Worm (Caenorhabditis elegans) whole organism, L1 larva: ENCODE measurements around the gene T05C12.9.
A peak's percentile ranks its signal among the peaks of the same experiment; 100 is the strongest.

Experiments used
- C34B4.2 ChIP-seq: sonication (generic microtip); optimal IDR thresholded peaks from 2 replicates; lab custom pipeline; 2017; ENCODE audit warnings: mild to moderate bottlenecking, missing genetic modification characterization, missing compliant biosample characterization
- aha-1 ChIP-seq: fragments of 150-350 bp; optimal IDR thresholded peaks from 2 replicates; lab custom pipeline; 2014; ENCODE audit warnings: missing biosample characterization, missing genetic modification characterization
- aly-2 ChIP-seq: fragments of 150-350 bp; optimal IDR thresholded peaks from 2 replicates; lab custom pipeline; 2014; ENCODE audit warnings: missing biosample characterization, missing genetic modification characterization
- ama-1 ChIP-seq: fragments of 150-350 bp; optimal IDR thresholded peaks from 2 replicates; lab custom pipeline; 2014
- ceh-8 ChIP-seq: fragments of 200-800 bp; sonication (Bioruptor generic); optimal IDR thresholded peaks from 2 replicates; lab custom pipeline; 2018; ENCODE audit warnings: mild to moderate bottlenecking, missing genetic modification characterization, moderate library complexity, missing compliant biosample characterization
- ceh-90 ChIP-seq: sonication (generic microtip); optimal IDR thresholded peaks from 2 replicates; lab custom pipeline; 2016; ENCODE audit warnings: missing genetic modification characterization, missing compliant biosample characterization
- ces-1 ChIP-seq: fragments of 150-350 bp; optimal IDR thresholded peaks from 2 replicates; lab custom pipeline; 2014; ENCODE audit warnings: missing biosample characterization, missing genetic modification reagents, missing genetic modification characterization
- dpl-1 ChIP-seq, 3 experiments: fragments of 150-350 bp in 2 of 3; sonication (generic microtip) in 1 of 3; optimal IDR thresholded peaks; 2 replicates each; lab custom pipeline; 2014 to 2017; ENCODE audit warnings: missing biosample characterization in 3 of 3, missing genetic modification characterization in 3 of 3, missing genetic modification reagents in 3 of 3
- dsc-1 ChIP-seq: sonication (generic microtip); optimal IDR thresholded peaks from 2 replicates; lab custom pipeline; 2016; ENCODE audit warnings: mild to moderate bottlenecking, missing genetic modification characterization, missing compliant biosample characterization
- efl-1 ChIP-seq, 4 experiments: fragments of 150-350 bp; optimal IDR thresholded peaks in 3 of 4; peaks in 1 of 4; 1 replicate in 1 of 4; 2 replicates in 3 of 4; lab custom pipeline; 2014; ENCODE audit warnings: missing biosample characterization in 2 of 4, missing genetic modification characterization in 2 of 4, missing genetic modification reagents in 2 of 4
- egl-13 ChIP-seq: sonication (generic microtip); optimal IDR thresholded peaks from 2 replicates; lab custom pipeline; 2016; ENCODE audit warnings: missing genotype, missing genetic modification reagents, missing genetic modification characterization, missing compliant biosample characterization
- elt-3 ChIP-seq, 6 experiments: fragments of 150-350 bp in 1 of 6; sonication (generic microtip); optimal IDR thresholded peaks; 2 replicates each; lab custom pipeline; 2017 to 2018; ENCODE audit warnings: missing biosample characterization in 6 of 6, missing genetic modification characterization in 6 of 6, inconsistent platforms in 1 of 6
- ets-5 ChIP-seq: fragments of 200-800 bp; sonication (Bioruptor generic); IDR thresholded peaks from 2 replicates; pipeline ENCODE4 v1.3.6; 2022; ENCODE audit warnings: missing genetic modification characterization, missing compliant biosample characterization
- fkh-10 ChIP-seq: sonication (generic microtip); optimal IDR thresholded peaks from 2 replicates; lab custom pipeline; 2017; ENCODE audit warnings: missing biosample characterization, missing genetic modification reagents, missing genetic modification characterization
- fkh-8 ChIP-seq: sonication (generic microtip); optimal IDR thresholded peaks from 2 replicates; lab custom pipeline; 2016; ENCODE audit warnings: mild to moderate bottlenecking, missing genetic modification characterization, missing compliant biosample characterization
- grh-1 ChIP-seq: fragments of 200-800 bp; sonication (Bioruptor generic); IDR thresholded peaks from 2 replicates; pipeline ENCODE4 v1.3.6; 2022; ENCODE audit warnings: missing genetic modification reagents, missing genetic modification characterization, missing compliant biosample characterization
- hlh-4 ChIP-seq: sonication (generic microtip); optimal IDR thresholded peaks from 2 replicates; lab custom pipeline; 2016; ENCODE audit warnings: mild to moderate bottlenecking, missing genetic modification characterization, missing compliant biosample characterization
- isw-1 ChIP-seq: fragments of 200-800 bp; sonication (Bioruptor generic); IDR thresholded peaks from 2 replicates; pipeline ENCODE4 v1.3.6; 2022; ENCODE audit warnings: missing genetic modification characterization, missing compliant biosample characterization
- jun-1 ChIP-seq: fragments of 150-350 bp; optimal IDR thresholded peaks from 2 replicates; lab custom pipeline; 2014; ENCODE audit warnings: missing biosample characterization, missing genetic modification reagents, missing genetic modification characterization
- lin-13 ChIP-seq: fragments of 150-350 bp; optimal IDR thresholded peaks from 2 replicates; lab custom pipeline; 2014; ENCODE audit warnings: missing biosample characterization, missing genetic modification reagents, missing genetic modification characterization
- lin-35 ChIP-seq, 2 experiments: fragments of 150-350 bp; optimal IDR thresholded peaks; 2 replicates each; lab custom pipeline; 2014; ENCODE audit warnings: missing biosample characterization in 2 of 2, missing genetic modification characterization in 2 of 2, missing genetic modification reagents in 2 of 2
- lin-39 ChIP-seq: fragments of 150-350 bp; optimal IDR thresholded peaks from 2 replicates; lab custom pipeline; 2014; ENCODE audit warnings: missing biosample characterization, missing genetic modification reagents, missing genetic modification characterization
- lsy-2 ChIP-seq, 2 experiments: fragments of 150-350 bp; optimal IDR thresholded peaks; 2 replicates each; lab custom pipeline; 2014; ENCODE audit warnings: missing biosample characterization in 2 of 2, missing genetic modification characterization in 2 of 2
- mab-9 ChIP-seq: fragments of 200-800 bp; sonication (Bioruptor generic); IDR thresholded peaks from 2 replicates; pipeline ENCODE4 v1.3.6; 2022; ENCODE audit warnings: missing genetic modification reagents, missing genetic modification characterization, missing compliant biosample characterization
- mdl-1 ChIP-seq, 2 experiments: fragments of 150-350 bp; optimal IDR thresholded peaks; 2 replicates each; lab custom pipeline; 2014 to 2017; ENCODE audit warnings: missing biosample characterization in 2 of 2, missing genetic modification characterization in 2 of 2, inconsistent platforms in 1 of 2
- mef-2 ChIP-seq: fragments of 150-350 bp; optimal IDR thresholded peaks from 2 replicates; lab custom pipeline; 2014; ENCODE audit warnings: missing biosample characterization, missing genetic modification characterization
- nhr-11 ChIP-seq: fragments of 150-350 bp; optimal IDR thresholded peaks from 2 replicates; lab custom pipeline; 2014; ENCODE audit warnings: missing biosample characterization, missing genetic modification characterization
- nhr-12 ChIP-seq: sonication (generic microtip); optimal IDR thresholded peaks from 2 replicates; lab custom pipeline; 2017; ENCODE audit warnings: missing biosample characterization, missing genetic modification characterization
- nhr-28 ChIP-seq: fragments of 150-350 bp; optimal IDR thresholded peaks from 2 replicates; lab custom pipeline; 2014; ENCODE audit warnings: missing biosample characterization, missing genetic modification characterization
- nhr-47 ChIP-seq: sonication (generic microtip); optimal IDR thresholded peaks from 2 replicates; lab custom pipeline; 2016; ENCODE audit warnings: mild to moderate bottlenecking, missing genetic modification characterization, moderate library complexity, missing compliant biosample characterization
- nhr-71 ChIP-seq: sonication (generic microtip); optimal IDR thresholded peaks from 2 replicates; lab custom pipeline; 2016; ENCODE audit warnings: mild to moderate bottlenecking, missing genetic modification characterization, moderate library complexity, missing compliant biosample characterization
- nhr-90 ChIP-seq: sonication (generic microtip); optimal IDR thresholded peaks from 2 replicates; lab custom pipeline; 2016; ENCODE audit warnings: mild to moderate bottlenecking, missing genetic modification characterization, missing compliant biosample characterization; ENCODE audit not compliant: poor library complexity
- pag-3 ChIP-seq: sonication (generic microtip); optimal IDR thresholded peaks from 2 replicates; lab custom pipeline; 2017; ENCODE audit warnings: missing genetic modification characterization, mild to moderate bottlenecking, missing compliant biosample characterization, antibody characterized with exemption, borderline replicate concordance; ENCODE audit not compliant: insufficient read depth
- pqm-1 ChIP-seq: sonication (generic microtip); optimal IDR thresholded peaks from 3 replicates; lab custom pipeline; 2017; ENCODE audit warnings: missing biosample characterization, missing genetic modification characterization
- snu-23 ChIP-seq: sonication (generic microtip); optimal IDR thresholded peaks from 2 replicates; lab custom pipeline; 2016; ENCODE audit warnings: missing genetic modification characterization, missing compliant biosample characterization
- sox-4 ChIP-seq: sonication (generic microtip); optimal IDR thresholded peaks from 2 replicates; lab custom pipeline; 2016; ENCODE audit warnings: missing genetic modification characterization, missing compliant biosample characterization
- swsn-7 ChIP-seq: sonication (generic microtip); optimal IDR thresholded peaks from 2 replicates; lab custom pipeline; 2016; ENCODE audit warnings: missing genetic modification characterization, missing compliant biosample characterization
- tbx-2 ChIP-seq: sonication (generic microtip); optimal IDR thresholded peaks from 2 replicates; lab custom pipeline; 2016; ENCODE audit warnings: missing genetic modification characterization, missing compliant biosample characterization
- unc-130 ChIP-seq: fragments of 150-350 bp; optimal IDR thresholded peaks from 2 replicates; lab custom pipeline; 2017; ENCODE audit warnings: missing biosample characterization, missing genetic modification characterization, inconsistent platforms
- unc-30 ChIP-seq: sonication (generic microtip); optimal IDR thresholded peaks from 2 replicates; lab custom pipeline; 2017; ENCODE audit warnings: missing biosample characterization, missing genetic modification characterization
- unc-86 ChIP-seq: sonication (generic microtip); optimal IDR thresholded peaks from 2 replicates; lab custom pipeline; 2016; ENCODE audit warnings: missing genetic modification characterization, missing compliant biosample characterization
- xbp-1 ChIP-seq: sonication (generic microtip); optimal IDR thresholded peaks from 2 replicates; lab custom pipeline; 2016; ENCODE audit warnings: missing genetic modification characterization, missing compliant biosample characterization
- zip-4 ChIP-seq: fragments of 200-800 bp; sonication (Bioruptor generic); optimal IDR thresholded peaks from 2 replicates; lab custom pipeline; 2018; ENCODE audit warnings: mild to moderate bottlenecking, missing genetic modification characterization, moderate library complexity, missing compliant biosample characterization
- ztf-4 ChIP-seq: fragments of 150-350 bp; optimal IDR thresholded peaks from 2 replicates; lab custom pipeline; 2014; ENCODE audit warnings: missing biosample characterization, missing genetic modification characterization

T05C12.9 gene

DNA sequence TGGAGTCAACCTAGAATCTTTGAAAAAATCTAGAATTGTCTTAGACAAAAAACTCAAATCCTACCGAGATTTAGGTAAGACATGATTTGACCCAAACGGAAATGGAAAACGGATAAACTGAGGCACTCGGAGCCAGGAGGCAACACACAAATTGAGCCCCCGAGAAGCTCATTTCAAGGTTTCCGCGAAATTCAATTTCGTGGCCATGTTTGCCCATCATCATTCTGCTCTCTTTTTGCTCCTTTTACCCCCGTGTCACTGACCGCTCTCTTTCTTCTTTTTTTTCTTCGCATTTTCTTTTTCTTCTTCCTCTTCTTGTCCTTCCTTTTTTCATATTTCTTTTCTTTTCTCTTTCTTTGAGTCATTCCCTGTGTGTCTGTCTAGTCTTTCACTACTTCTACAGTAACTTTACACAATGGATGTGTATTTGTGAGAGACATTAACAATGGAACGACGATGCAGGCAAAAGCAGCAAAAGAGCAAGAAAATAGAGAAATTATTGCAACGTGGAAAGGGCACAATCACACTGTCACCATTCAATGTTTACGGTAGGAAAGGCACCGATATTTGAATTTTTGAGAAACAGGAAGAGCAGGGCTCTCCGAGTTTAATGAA, 40.2 kb downstream of the T05C12.9 start:
- TF ChIP-seq fkh-10 (GFP tag; lab: Kevin White, UChicago) (peak; percentile 44), mef-2 (tag; lab: Kevin White, UChicago) (no peak), grh-1 (GFP tag; lab: Robert Waterston, UW) (no peak), unc-86 (no peak), fkh-8 (tag; lab: Kevin White, UChicago) (no peak), ces-1 (GFP tag; lab: Kevin White, UChicago) (peak; percentile 11)

DNA sequence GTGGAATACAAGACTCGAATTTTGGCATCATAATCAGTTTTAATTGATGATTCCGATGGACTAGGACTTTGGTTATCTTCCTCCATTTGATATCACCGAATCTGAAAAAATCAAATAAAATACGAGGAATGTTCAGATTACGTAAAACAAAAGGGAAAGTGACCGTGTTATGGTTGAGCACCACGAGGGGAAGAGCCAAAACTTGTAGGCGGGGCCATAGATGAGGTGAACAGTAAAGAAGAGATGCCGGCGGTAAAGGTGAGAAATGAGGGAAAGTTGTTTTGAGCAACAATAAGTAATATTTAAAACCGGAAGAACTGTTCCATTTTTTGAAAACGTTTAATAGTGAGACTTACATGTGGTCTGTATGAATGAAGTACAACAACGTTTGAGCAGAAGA, 43.1 kb downstream of the T05C12.9 start, which contains the start of gene F10B5.3:
Gene F10B5.3, minus strand, starts transcription at position 101 of the 400 bp plus-strand sequence.
- TF ChIP-seq ceh-8 (GFP tag; lab: Kevin White, UChicago) (no peak), snu-23 (GFP tag; lab: Kevin White, UChicago) (no peak), nhr-47 (tag; lab: Kevin White, UChicago) (no peak), xbp-1 (tag; lab: Kevin White, UChicago) (no peak), jun-1 (tag; lab: Kevin White, UChicago) (no peak), nhr-71 (tag; lab: Kevin White, UChicago) (no peak), unc-130 (tag; lab: Kevin White, UChicago) (no peak), lin-39 (no peak), dpl-1 (GFP tag; optimal IDR thresholded peaks at IDR 0.05; lab: Kevin White, UChicago) (no peak), dsc-1 (tag; lab: Kevin White, UChicago) (no peak), elt-3 (tag; optimal IDR thresholded peaks at IDR 0.05; lab: Kevin White, UChicago) (no peak)

DNA sequence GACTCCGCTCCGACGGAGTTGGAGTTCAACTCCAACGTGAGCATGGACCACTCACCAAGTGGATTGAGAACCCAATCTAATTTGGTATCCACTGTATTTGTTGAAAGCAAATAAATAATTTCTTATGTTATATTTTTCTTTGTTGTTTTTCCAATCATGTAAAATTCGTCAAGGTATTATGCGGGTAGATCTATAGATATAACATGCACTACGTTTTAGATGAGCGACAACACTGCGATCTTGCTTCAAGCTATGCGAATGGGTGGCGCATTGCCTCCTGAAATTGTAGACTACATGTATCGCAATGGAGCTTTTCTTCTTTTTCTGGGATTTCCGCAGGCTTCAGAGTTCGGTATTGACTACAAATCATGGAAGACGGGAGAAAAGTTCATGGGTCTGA, 48.5 kb downstream of the T05C12.9 start, which contains the start of gene F10B5.2:
Gene F10B5.2, plus strand, starts transcription at position 220 of the 400 bp plus-strand sequence.
- no peak for TF ChIP-seq aly-2 (tag; lab: Kevin White, UChicago)
- no peak for TF ChIP-seq ces-1 (GFP tag; lab: Kevin White, UChicago)
- no peak for TF ChIP-seq ama-1 (lab: Kevin White, UChicago)
- TF ChIP-seq efl-1 (optimal IDR thresholded peaks at IDR 0.05; lab: Kevin White, UChicago), result no peak
- TF ChIP-seq efl-1 (GFP tag; optimal IDR thresholded peaks at IDR 0.05 in 1 of 2; lab: Kevin White, UChicago), result peak in 1 of 2 experiments; percentile 75
- no peak for TF ChIP-seq fkh-10 (GFP tag; lab: Kevin White, UChicago)
- no peak for TF ChIP-seq aha-1
- no peak for TF ChIP-seq nhr-11
- peak in 1 of 2 experiments; percentile 43 for TF ChIP-seq lsy-2 (tag; optimal IDR thresholded peaks at IDR 0.05; lab: Kevin White, UChicago)
- no peak for TF ChIP-seq mdl-1 (tag; optimal IDR thresholded peaks at IDR 0.05; lab: Kevin White, UChicago)
- TF ChIP-seq tbx-2 (tag; lab: Kevin White, UChicago), result no peak
- no peak for TF ChIP-seq nhr-71 (tag; lab: Kevin White, UChicago)
- TF ChIP-seq C34B4.2, result no peak
- TF ChIP-seq ets-5 (GFP tag; lab: Robert Waterston, UW), result no peak
- TF ChIP-seq hlh-4 (tag; lab: Kevin White, UChicago), result no peak
- no peak for TF ChIP-seq pqm-1
- TF ChIP-seq zip-4 (GFP tag; lab: Kevin White, UChicago), result no peak
- no peak for TF ChIP-seq sox-4 (tag; lab: Kevin White, UChicago)
- TF ChIP-seq nhr-12, result no peak
- TF ChIP-seq, all 84 proteins: peak for 2

DNA sequence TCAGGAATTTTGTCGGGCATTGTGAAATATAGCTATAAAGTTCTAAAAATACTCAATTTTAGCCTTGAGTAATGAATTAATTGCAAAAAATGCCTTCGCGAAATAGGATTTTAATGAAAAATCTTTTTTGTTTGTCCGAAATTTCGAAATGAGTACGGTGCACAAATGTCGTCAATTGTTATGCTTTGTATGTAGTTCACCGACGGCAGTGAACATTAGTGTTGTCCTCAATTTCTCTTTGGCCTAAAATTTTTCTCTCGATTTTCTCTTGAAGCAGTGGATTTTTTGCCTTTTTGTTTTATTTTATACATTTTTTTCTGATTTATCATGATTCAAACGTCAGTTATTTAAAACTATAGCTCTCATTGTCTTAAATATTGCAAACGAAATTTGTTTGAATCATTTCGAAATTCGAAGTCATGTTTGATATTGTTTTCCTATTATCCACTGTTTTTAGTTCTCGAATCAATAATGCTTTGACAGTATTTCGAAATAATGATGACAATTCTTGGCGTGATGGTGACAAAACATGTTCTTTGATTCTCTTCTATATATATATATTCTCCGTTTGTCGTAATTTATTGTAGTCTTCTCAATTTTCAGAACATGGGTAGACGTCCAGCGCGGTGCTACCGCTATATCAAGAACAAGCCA, 49.6 kb downstream of the T05C12.9 start, which contains the start of the genes ints-11 and rpl-10:
Gene ints-11, minus strand, starts transcription at position 201 of the 654 bp plus-strand sequence.
Gene rpl-10, plus strand, starts transcription at position 604 of the 654 bp plus-strand sequence.
- TF ChIP-seq lin-13 (peak; percentile 12), fkh-8 (tag; lab: Kevin White, UChicago) (no peak), nhr-90 (tag; lab: Kevin White, UChicago) (no peak), unc-130 (tag; lab: Kevin White, UChicago) (peak; percentile 58), fkh-10 (GFP tag; lab: Kevin White, UChicago) (no peak), nhr-28 (tag; lab: Kevin White, UChicago) (no peak), egl-13 (tag; lab: Kevin White, UChicago) (no peak), mab-9 (GFP tag; lab: Robert Waterston, UW) (no peak), swsn-7 (tag; lab: Kevin White, UChicago) (peak; percentile 29), sox-4 (tag; lab: Kevin White, UChicago) (no peak), ztf-4 (tag; lab: Kevin White, UChicago) (no peak), ceh-90 (tag; lab: Kevin White, UChicago) (no peak), aly-2 (tag; lab: Kevin White, UChicago) (no peak), pag-3 (tag; lab: Kevin White, UChicago) (no peak), ama-1 (lab: Kevin White, UChicago) (no peak), isw-1 (GFP tag; lab: Robert Waterston, UW) (peak; percentile 31), unc-30 (tag; lab: Kevin White, UChicago) (no peak), nhr-47 (tag; lab: Kevin White, UChicago) (peak; percentile 41), C34B4.2 (no peak), lin-35 (GFP tag; optimal IDR thresholded peaks at IDR 0.05; lab: Kevin White, UChicago) (peak; percentile 79 to 83)
